Worm (Caenorhabditis elegans) whole organism, L1 larva: ENCODE data around the gene jmjd-1.2.

Source experiments
- ets-5 ChIP-seq: fragments of 200-800 bp; sonication (Bioruptor generic); IDR thresholded peaks from 2 replicates; pipeline ENCODE4 v1.3.6; 2022; ENCODE audit warnings: missing genetic modification characterization, missing compliant biosample characterization
- fkh-10 ChIP-seq: sonication (generic microtip); optimal IDR thresholded peaks from 2 replicates; lab custom pipeline; 2017; ENCODE audit warnings: missing biosample characterization, missing genetic modification reagents, missing genetic modification characterization
- lin-14 ChIP-seq: fragments of 200-800 bp; sonication (Bioruptor generic); optimal IDR thresholded peaks from 2 replicates; lab custom pipeline; 2018; ENCODE audit warnings: mild to moderate bottlenecking, missing genetic modification characterization, moderate library complexity, missing compliant biosample characterization
- lin-39 ChIP-seq: fragments of 150-350 bp; optimal IDR thresholded peaks from 2 replicates; lab custom pipeline; 2014; ENCODE audit warnings: missing biosample characterization, missing genetic modification reagents, missing genetic modification characterization
- lsy-2 ChIP-seq, 2 experiments: fragments of 150-350 bp; optimal IDR thresholded peaks; 2 replicates each; lab custom pipeline; 2014; ENCODE audit warnings: missing biosample characterization in 2 of 2, missing genetic modification characterization in 2 of 2
- mdl-1 ChIP-seq, 2 experiments: fragments of 150-350 bp; optimal IDR thresholded peaks; 2 replicates each; lab custom pipeline; 2014 to 2017; ENCODE audit warnings: missing biosample characterization in 2 of 2, missing genetic modification characterization in 2 of 2, inconsistent platforms in 1 of 2
- nhr-11 ChIP-seq: fragments of 150-350 bp; optimal IDR thresholded peaks from 2 replicates; lab custom pipeline; 2014; ENCODE audit warnings: missing biosample characterization, missing genetic modification characterization
- rnt-1 ChIP-seq: sonication (generic microtip); optimal IDR thresholded peaks from 2 replicates; lab custom pipeline; 2016; ENCODE audit warnings: mild to moderate bottlenecking, missing genetic modification characterization, moderate library complexity, missing compliant biosample characterization
- unc-130 ChIP-seq: fragments of 150-350 bp; optimal IDR thresholded peaks from 2 replicates; lab custom pipeline; 2017; ENCODE audit warnings: missing biosample characterization, missing genetic modification characterization, inconsistent platforms
- unc-30 ChIP-seq: sonication (generic microtip); optimal IDR thresholded peaks from 2 replicates; lab custom pipeline; 2017; ENCODE audit warnings: missing biosample characterization, missing genetic modification characterization
- unc-62 ChIP-seq: fragments of 150-350 bp; optimal IDR thresholded peaks from 2 replicates; lab custom pipeline; 2014; ENCODE audit warnings: missing biosample characterization, missing genetic modification reagents, missing genetic modification characterization
- ztf-11 ChIP-seq, 2 experiments: sonication (generic microtip); optimal IDR thresholded peaks; 2 replicates each; lab custom pipeline; 2016 to 2017; ENCODE audit warnings: missing genetic modification characterization in 2 of 2, missing biosample characterization in 1 of 2, missing compliant biosample characterization in 1 of 2

DNA sequence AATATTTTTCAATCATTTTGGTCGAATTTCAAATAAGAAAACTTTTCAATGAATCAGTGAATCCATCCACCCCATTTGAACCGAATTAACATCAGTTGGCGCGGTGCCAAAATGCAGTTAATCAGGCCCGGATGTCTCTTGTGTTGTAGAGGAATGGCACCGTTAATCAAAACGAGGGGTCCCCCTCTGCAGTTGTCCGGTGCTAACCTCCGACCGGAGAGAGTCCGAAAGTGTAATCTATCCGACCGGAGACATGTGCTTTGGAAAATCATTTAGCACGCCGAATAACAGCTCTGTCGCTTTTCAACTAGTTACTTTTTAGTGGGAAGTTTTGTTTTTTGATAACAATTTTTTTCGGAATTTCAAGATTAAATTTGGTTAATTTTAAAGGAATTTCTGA is 15.5 kb upstream of the jmjd-1.2 start:
- TF ChIP-seq unc-130 (tag; lab: Kevin White, UChicago) (peak; percentile 15), lin-14 (GFP tag; lab: Kevin White, UChicago) (peak; percentile 35), nhr-11 (tag; lab: Kevin White, UChicago) (no peak), unc-62 (no peak), unc-30 (tag; lab: Kevin White, UChicago) (no peak), fkh-10 (GFP tag; lab: Kevin White, UChicago) (no peak), lsy-2 (tag; optimal IDR thresholded peaks at IDR 0.05; lab: Kevin White, UChicago) (no peak), mdl-1 (tag; optimal IDR thresholded peaks at IDR 0.05; lab: Kevin White, UChicago) (no peak), ztf-11 (tag; optimal IDR thresholded peaks at IDR 0.05; lab: Kevin White, UChicago) (no peak), ets-5 (GFP tag; lab: Robert Waterston, UW) (no peak), lin-39 (tag; lab: Kevin White, UChicago) (no peak), rnt-1 (tag; lab: Kevin White, UChicago) (peak; percentile 34)
